Fruit fly (Drosophila melanogaster) whole organism, embryonic: ENCODE measurements around the gene CG14669.

ENCODE experiments used
- Awh ChIP-seq: fragments of 200-800 bp; sonication (Bioruptor generic); IDR thresholded peaks from 2 replicates; pipeline ENCODE4, ENCODE4 v1.3.6; 2022; ENCODE audit warnings: missing biosample characterization, missing genetic modification characterization
- BEAF-32 ChIP-seq: fragments of 200-800 bp; sonication (Bioruptor generic); optimal IDR thresholded peaks from 3 replicates; lab custom pipeline; 2017; ENCODE audit warnings: missing biosample characterization, missing genetic modification characterization, mild to moderate bottlenecking, moderate library complexity, missing genetic modification reagents
- CG11456 ChIP-seq: fragments of 200-800 bp; sonication (Bioruptor generic); IDR thresholded peaks from 3 replicates; pipeline ENCODE4 v1.3.6; 2022; ENCODE audit warnings: missing biosample characterization, missing genetic modification characterization
- CG12155 ChIP-seq: fragments of 200-800 bp; sonication (Bioruptor generic); optimal IDR thresholded peaks from 3 replicates; lab custom pipeline; 2016; ENCODE audit warnings: missing biosample characterization, missing genetic modification characterization
- CG12391 ChIP-seq: fragments of 200-800 bp; sonication (Bioruptor generic); optimal IDR thresholded peaks from 3 replicates; lab custom pipeline; 2018; ENCODE audit warnings: missing biosample characterization, mild to moderate bottlenecking, missing genetic modification characterization, moderate library complexity
- CG14860 ChIP-seq: fragments of 200-800 bp; sonication (Bioruptor generic); IDR thresholded peaks from 3 replicates; pipeline ENCODE4 v1.3.6; 2022; ENCODE audit warnings: missing biosample characterization, missing genetic modification characterization; ENCODE audit not compliant: partially characterized antibody
- CG15073 ChIP-seq: fragments of 200-800 bp; sonication (Bioruptor generic); optimal IDR thresholded peaks from 2 replicates; lab custom pipeline; 2016; ENCODE audit warnings: missing biosample characterization, missing genetic modification characterization
- CG15269 ChIP-seq: fragments of 200-800 bp; sonication (Bioruptor generic); optimal IDR thresholded peaks from 2 replicates; lab custom pipeline; 2018; ENCODE audit warnings: missing biosample characterization, mild to moderate bottlenecking, missing genetic modification characterization, moderate library complexity
- CG17802 ChIP-seq: fragments of 200-800 bp; sonication (Bioruptor generic); optimal IDR thresholded peaks from 2 replicates; lab custom pipeline; 2018; ENCODE audit warnings: missing biosample characterization, mild to moderate bottlenecking, missing genetic modification characterization, moderate library complexity
- CG2129 ChIP-seq: fragments of 200-800 bp; sonication (Bioruptor generic); IDR thresholded peaks from 2 replicates; pipeline ENCODE4 v1.3.6; 2022; ENCODE audit warnings: missing biosample characterization, missing genetic modification characterization; ENCODE audit not compliant: partially characterized antibody
- CG2875 ChIP-seq: fragments of 200-800 bp; sonication (Bioruptor generic); optimal IDR thresholded peaks from 2 replicates; lab custom pipeline; 2017; ENCODE audit warnings: missing biosample characterization, mild to moderate bottlenecking, missing genetic modification characterization, missing genetic modification reagents
- CG31224 ChIP-seq: fragments of 200-800 bp; sonication (Bioruptor generic); IDR thresholded peaks from 2 replicates; pipeline ENCODE4 v1.3.6; 2022; ENCODE audit warnings: missing biosample characterization, missing genetic modification characterization
- CG32532 ChIP-seq: fragments of 200-800 bp; sonication (Bioruptor generic); IDR thresholded peaks from 2 replicates; pipeline ENCODE4 v1.3.6; 2022; ENCODE audit warnings: missing biosample characterization, missing genetic modification characterization
- CG3995 ChIP-seq: fragments of 200-800 bp; sonication (Bioruptor generic); optimal IDR thresholded peaks from 3 replicates; lab custom pipeline; 2016; ENCODE audit warnings: missing biosample characterization, missing genetic modification characterization
- CG4404 ChIP-seq: fragments of 200-800 bp; sonication (Bioruptor generic); IDR thresholded peaks from 2 replicates; pipeline ENCODE4 v1.3.6; 2022; ENCODE audit warnings: missing biosample characterization, missing genetic modification characterization
- CG6854 ChIP-seq: fragments of 200-800 bp; sonication (Bioruptor generic); optimal IDR thresholded peaks from 3 replicates; lab custom pipeline; 2017; ENCODE audit warnings: missing biosample characterization, mild to moderate bottlenecking, missing genetic modification characterization
- CG7271 ChIP-seq: fragments of 200-800 bp; sonication (Bioruptor generic); optimal IDR thresholded peaks from 2 replicates; lab custom pipeline; 2018; ENCODE audit warnings: missing biosample characterization, mild to moderate bottlenecking, missing genetic modification characterization, moderate library complexity
- CrebB ChIP-seq: fragments of 200-800 bp; sonication (Bioruptor generic); optimal IDR thresholded peaks from 3 replicates; lab custom pipeline; 2018; ENCODE audit warnings: missing biosample characterization, mild to moderate bottlenecking, missing genetic modification characterization
- Dll ChIP-seq: fragments of 200-800 bp; sonication (Bioruptor generic); IDR thresholded peaks from 4 replicates; pipeline ENCODE4 v1.3.6; 2022; ENCODE audit warnings: missing biosample characterization, missing genetic modification characterization; ENCODE audit not compliant: partially characterized antibody
- Doc2 ChIP-seq: fragments of 200-800 bp; sonication (Bioruptor generic); IDR thresholded peaks from 2 replicates; pipeline ENCODE4 v1.3.6; 2022; ENCODE audit warnings: missing biosample characterization, missing genetic modification characterization
- Dref ChIP-seq: fragments of 200-800 bp; sonication (Bioruptor generic); IDR thresholded peaks from 2 replicates; pipeline ENCODE4 v1.3.6; 2022; ENCODE audit warnings: missing biosample characterization, missing genetic modification characterization
- Eip74EF ChIP-seq, 2 experiments: fragments of 200-800 bp in 1 of 2; fragments of >200 bp in 1 of 2; sonication (Bioruptor generic) in 1 of 2; optimal IDR thresholded peaks; 2 replicates each; lab custom pipeline; 2017 to 2019; ENCODE audit warnings: missing biosample characterization in 2 of 2, missing genetic modification characterization in 2 of 2, mild to moderate bottlenecking in 1 of 2, moderate library complexity in 1 of 2
- Ets97D ChIP-seq: fragments of 200-800 bp; sonication (Bioruptor generic); optimal IDR thresholded peaks from 3 replicates; lab custom pipeline; 2016; ENCODE audit warnings: missing biosample characterization, missing genetic modification characterization
- Fer1 ChIP-seq: fragments of 200-800 bp; sonication (Bioruptor generic); optimal IDR thresholded peaks from 2 replicates; lab custom pipeline; 2017; ENCODE audit warnings: missing biosample characterization, mild to moderate bottlenecking, missing genetic modification characterization
- Fer2 ChIP-seq: fragments of 200-800 bp; sonication (Bioruptor generic); optimal IDR thresholded peaks from 2 replicates; lab custom pipeline; 2018; ENCODE audit warnings: missing biosample characterization, mild to moderate bottlenecking, missing genetic modification characterization, moderate library complexity
- Gsc ChIP-seq: fragments of 200-800 bp; sonication (Bioruptor generic); IDR thresholded peaks from 2 replicates; pipeline ENCODE4 v1.3.6; 2022; ENCODE audit warnings: missing biosample characterization, missing genetic modification characterization
- HLH4C ChIP-seq: fragments of 200-800 bp; sonication (Bioruptor generic); IDR thresholded peaks from 3 replicates; pipeline ENCODE4 v1.3.6; 2022; ENCODE audit warnings: missing biosample characterization, missing genetic modification characterization; ENCODE audit not compliant: partially characterized antibody
- Hmr ChIP-seq: fragments of 200-800 bp; sonication (Bioruptor generic); optimal IDR thresholded peaks from 3 replicates; lab custom pipeline; 2017; ENCODE audit warnings: mild to moderate bottlenecking, missing biosample characterization, missing genetic modification reagents, missing genetic modification characterization
- MESR4 ChIP-seq: fragments of 200-800 bp; sonication (Bioruptor generic); optimal IDR thresholded peaks from 2 replicates; lab custom pipeline; 2018; ENCODE audit warnings: missing biosample characterization, mild to moderate bottlenecking, missing genetic modification characterization, moderate library complexity
- Max ChIP-seq: fragments of 200-800 bp; sonication (Bioruptor generic); optimal IDR thresholded peaks from 2 replicates; lab custom pipeline; 2016; ENCODE audit warnings: missing biosample characterization, mild to moderate bottlenecking, missing genetic modification characterization
- Neu2 ChIP-seq: fragments of 200-800 bp; sonication (Bioruptor generic); optimal IDR thresholded peaks from 3 replicates; lab custom pipeline; 2016; ENCODE audit warnings: missing biosample characterization, missing genetic modification characterization, borderline replicate concordance
- Side ChIP-seq: fragments of 200-800 bp; sonication (Bioruptor generic); optimal IDR thresholded peaks from 2 replicates; lab custom pipeline; 2016; ENCODE audit warnings: missing biosample characterization, missing genetic modification characterization
- Six4 ChIP-seq: fragments of 200-800 bp; sonication (Bioruptor generic); optimal IDR thresholded peaks from 2 replicates; lab custom pipeline; 2016; ENCODE audit warnings: missing biosample characterization, missing genetic modification characterization
- al ChIP-seq: fragments of 200-800 bp; sonication (Bioruptor generic); IDR thresholded peaks from 2 replicates; pipeline ENCODE4 v1.3.6; 2022; ENCODE audit warnings: missing biosample characterization, missing genetic modification characterization
- chm ChIP-seq: fragments of 200-800 bp; sonication (Bioruptor generic); IDR thresholded peaks from 2 replicates; pipeline ENCODE4 v1.3.6; 2022; ENCODE audit warnings: missing biosample characterization, missing genetic modification characterization
- dan ChIP-seq: fragments of 200-800 bp; sonication (Bioruptor generic); IDR thresholded peaks from 2 replicates; pipeline ENCODE4 v1.3.6; 2022; ENCODE audit warnings: missing biosample characterization, missing genetic modification characterization
- danr ChIP-seq: fragments of 200-800 bp; sonication (Bioruptor generic); IDR thresholded peaks from 2 replicates; pipeline ENCODE4 v1.3.6; 2022; ENCODE audit warnings: missing biosample characterization, missing genetic modification characterization
- fru ChIP-seq: fragments of >200 bp; optimal IDR thresholded peaks from 2 replicates; lab custom pipeline; 2017
- gcm ChIP-seq: fragments of 200-800 bp; sonication (Bioruptor generic); optimal IDR thresholded peaks from 2 replicates; lab custom pipeline; 2019; ENCODE audit warnings: missing biosample characterization, mild to moderate bottlenecking, missing genetic modification characterization, moderate library complexity
- grn ChIP-seq: fragments of 200-800 bp; sonication (Bioruptor generic); optimal IDR thresholded peaks from 3 replicates; lab custom pipeline; 2017; ENCODE audit warnings: missing biosample characterization, missing genetic modification characterization
- insv ChIP-seq, 2 experiments: fragments of 200-800 bp; sonication (Bioruptor generic); optimal IDR thresholded peaks; 3 replicates each; lab custom pipeline; 2016 to 2018; ENCODE audit warnings: missing biosample characterization in 2 of 2, missing genetic modification characterization in 2 of 2
- kay ChIP-seq: fragments of 200-800 bp; sonication (Bioruptor generic); optimal IDR thresholded peaks from 2 replicates; lab custom pipeline; 2016; ENCODE audit warnings: missing biosample characterization, missing genetic modification characterization
- lbe ChIP-seq: fragments of 200-800 bp; sonication (Bioruptor generic); optimal IDR thresholded peaks from 2 replicates; lab custom pipeline; 2016; ENCODE audit warnings: missing biosample characterization, mild to moderate bottlenecking, missing genetic modification characterization
- lmd ChIP-seq: fragments of 200-800 bp; sonication (Bioruptor generic); IDR thresholded peaks from 2 replicates; pipeline ENCODE4 v1.3.6; 2022; ENCODE audit warnings: missing biosample characterization, missing genetic modification characterization
- mirr ChIP-seq: fragments of 200-800 bp; sonication (Bioruptor generic); optimal IDR thresholded peaks from 3 replicates; lab custom pipeline; 2018; ENCODE audit warnings: missing biosample characterization, mild to moderate bottlenecking, missing genetic modification characterization
- repo ChIP-seq: fragments of 200-800 bp; sonication (Bioruptor generic); optimal IDR thresholded peaks from 2 replicates; lab custom pipeline; 2016; ENCODE audit warnings: missing biosample characterization, missing genetic modification characterization
- rib ChIP-seq: fragments of 200-800 bp; sonication (Bioruptor generic); IDR thresholded peaks from 2 replicates; pipeline ENCODE4 v1.3.6; 2022; ENCODE audit warnings: missing biosample characterization, missing genetic modification characterization
- seq ChIP-seq: fragments of 200-800 bp; sonication (Bioruptor generic); IDR thresholded peaks from 2 replicates; pipeline ENCODE4 v1.3.6; 2022; ENCODE audit warnings: missing biosample characterization, missing genetic modification characterization
- stc ChIP-seq: fragments of 200-800 bp; sonication (Bioruptor generic); IDR thresholded peaks from 2 replicates; pipeline ENCODE4 v1.3.6; 2022; ENCODE audit warnings: missing biosample characterization, missing genetic modification characterization
- toy ChIP-seq: fragments of 200-800 bp; sonication (Bioruptor generic); IDR thresholded peaks from 2 replicates; pipeline ENCODE4 v1.3.6; 2022; ENCODE audit warnings: missing biosample characterization, missing genetic modification characterization
- unpg ChIP-seq: fragments of 200-800 bp; sonication (Bioruptor generic); optimal IDR thresholded peaks from 3 replicates; lab custom pipeline; 2018; ENCODE audit warnings: missing biosample characterization, mild to moderate bottlenecking, missing genetic modification characterization, moderate library complexity

The CG14669 gene

dm6 chr3R:5474551-5474950 is 60.2 kb downstream of the CG14669 start, which contains the start of the genes CG45100, HDAC3 and Hcs (continued):
- no peak for TF ChIP-seq CG6854 (GFP tag; lab: Kevin White, UChicago)
- peak; percentile 53 for TF ChIP-seq Max
- peak; percentile 85 for TF ChIP-seq CG2129 (GFP tag; lab: Robert Waterston, UW)
- TF ChIP-seq BEAF-32 = peak; percentile 96
- peak; percentile 28 for TF ChIP-seq Side (GFP tag; lab: Kevin White, UChicago)
- no peak for TF ChIP-seq Hmr (GFP tag; lab: Kevin White, UChicago)
- TF ChIP-seq CG15073 (GFP tag; lab: Kevin White, UChicago) = no peak
- no peak for TF ChIP-seq Awh (GFP tag; lab: Robert Waterston, UW)
- TF ChIP-seq Gsc (GFP tag; lab: Robert Waterston, UW) = no peak
- no peak for TF ChIP-seq unpg (GFP tag; lab: Kevin White, UChicago)
- no peak for TF ChIP-seq chm (GFP tag; lab: Robert Waterston, UW)
- no peak for TF ChIP-seq mirr
- TF ChIP-seq al (GFP tag; lab: Robert Waterston, UW) = peak; percentile 11; the same call in 1 of the 2 replicates
- TF ChIP-seq CG7271 (tag; lab: Kevin White, UChicago) = no peak
- no peak for TF ChIP-seq Six4 (GFP tag; lab: Kevin White, UChicago)
- TF ChIP-seq rib = 0 out of 2 replicates have a peak, but pooled peaks have one; percentile 41
- peak; percentile 93 for TF ChIP-seq Dll (GFP tag; lab: Robert Waterston, UW)
- TF ChIP-seq kay = no peak
- no peak for TF ChIP-seq lmd (GFP tag; lab: Robert Waterston, UW)
- no peak for TF ChIP-seq grn
- no peak for TF ChIP-seq CG15269 (tag; lab: Kevin White, UChicago)
- TF ChIP-seq insv (GFP tag; optimal IDR thresholded peaks at IDR 0.05; lab: Kevin White, UChicago) = peak; percentile 67 to 97
- peak; percentile 46 for TF ChIP-seq Ets97D
- TF ChIP-seq CG4404 (GFP tag; lab: Robert Waterston, UW) = peak; percentile 42
- no peak for TF ChIP-seq toy (GFP tag; lab: Robert Waterston, UW)
- TF ChIP-seq CG3995 (GFP tag; lab: Kevin White, UChicago) = peak; percentile 49
- TF ChIP-seq seq = no peak
- no peak for TF ChIP-seq Fer2 (tag; lab: Kevin White, UChicago)
- peak; percentile 67 for TF ChIP-seq CG32532 (GFP tag; lab: Robert Waterston, UW)
- peak; percentile 88 for TF ChIP-seq CG14860 (GFP tag; lab: Robert Waterston, UW)
- no peak for TF ChIP-seq lbe (GFP tag; lab: Kevin White, UChicago)
- peak; percentile 53 for TF ChIP-seq CG12155 (GFP tag; lab: Kevin White, UChicago)
- TF ChIP-seq stc = no peak
- no peak for TF ChIP-seq MESR4 (GFP tag; lab: Kevin White, UChicago)
- TF ChIP-seq CG17802 (tag; lab: Kevin White, UChicago) = no peak
- TF ChIP-seq dan = no peak
- TF ChIP-seq CG31224 (GFP tag; lab: Robert Waterston, UW) = 0 out of 2 replicates have a peak, but pooled peaks have one; percentile 15
- no peak for TF ChIP-seq gcm (GFP tag; lab: Kevin White, UChicago)
- TF ChIP-seq Fer1 (GFP tag; lab: Kevin White, UChicago) = peak; percentile 53
- TF ChIP-seq CG2875 (GFP tag; lab: Kevin White, UChicago) = no peak
- TF ChIP-seq Eip74EF (GFP tag; optimal IDR thresholded peaks at IDR 0.05; lab: Kevin White, UChicago) = no peak
- no peak for TF ChIP-seq Doc2 (GFP tag; lab: Robert Waterston, UW)
- peak; percentile 31 for TF ChIP-seq repo (GFP tag; lab: Kevin White, UChicago)
- peak; percentile 59; the same call in 2 of the 3 replicates for TF ChIP-seq CG11456 (GFP tag; lab: Robert Waterston, UW)
- no peak for TF ChIP-seq Neu2
- peak; percentile 80 for TF ChIP-seq HLH4C (GFP tag; lab: Robert Waterston, UW)
- TF ChIP-seq CrebB (tag; lab: Kevin White, UChicago) = no peak
- TF ChIP-seq Dref (GFP tag; lab: Robert Waterston, UW) = peak; percentile 36
- no peak for TF ChIP-seq danr (GFP tag; lab: Robert Waterston, UW)
- TF ChIP-seq fru (lab: Kevin White, UChicago) = no peak
- TF ChIP-seq CG12391 = peak; percentile 58
